Worm (Caenorhabditis elegans) whole organism, L3 larva: ENCODE data around the gene srh-83.

ENCODE experiments used
- aly-2 ChIP-seq: fragments of 150-350 bp; optimal IDR thresholded peaks from 2 replicates; lab custom pipeline; 2014; ENCODE audit warnings: missing biosample characterization, missing genetic modification characterization
- ama-1 ChIP-seq: fragments of 150-350 bp; optimal IDR thresholded peaks from 2 replicates; lab custom pipeline; 2018
- ceh-82 ChIP-seq: fragments of 150-350 bp; optimal IDR thresholded peaks from 2 replicates; lab custom pipeline; 2014; ENCODE audit warnings: missing biosample characterization, missing genetic modification characterization
- daf-12 ChIP-seq: fragments of 150-350 bp; optimal IDR thresholded peaks from 2 replicates; lab custom pipeline; 2014; ENCODE audit warnings: missing biosample characterization, missing genetic modification reagents, missing genetic modification characterization
- elt-1 ChIP-seq: fragments of 150-350 bp; optimal IDR thresholded peaks from 2 replicates; lab custom pipeline; 2014; ENCODE audit warnings: missing biosample characterization, missing genetic modification characterization
- elt-3 ChIP-seq, 3 experiments: fragments of 150-350 bp in 1 of 3; sonication (generic microtip) in 2 of 3; optimal IDR thresholded peaks; 2 replicates in 2 of 3; 4 replicates in 1 of 3; lab custom pipeline; 2014 to 2017; ENCODE audit warnings: missing biosample characterization in 3 of 3, missing genetic modification characterization in 3 of 3
- lsy-12 ChIP-seq: sonication (generic microtip); optimal IDR thresholded peaks from 2 replicates; lab custom pipeline; 2016; ENCODE audit warnings: mild to moderate bottlenecking, missing genetic modification characterization, missing compliant biosample characterization
- nhr-76 ChIP-seq: fragments of 150-350 bp; sonication (generic microtip); optimal IDR thresholded peaks from 5 replicates; lab custom pipeline; 2014; ENCODE audit warnings: missing biosample characterization, missing genetic modification characterization
- pha-4 ChIP-seq: fragments of 150-350 bp; optimal IDR thresholded peaks from 2 replicates; lab custom pipeline; 2014; ENCODE audit warnings: missing biosample characterization, missing genetic modification reagents, missing genetic modification characterization
- snpc-4 ChIP-seq: fragments of 150-350 bp; optimal IDR thresholded peaks from 2 replicates; lab custom pipeline; 2014; ENCODE audit warnings: missing biosample characterization, missing genetic modification characterization
- zag-1 ChIP-seq: fragments of 150-350 bp; optimal IDR thresholded peaks from 2 replicates; lab custom pipeline; 2014; ENCODE audit warnings: missing biosample characterization, missing genetic modification characterization

ce11 chrV:7163477-7164114, 714 bp upstream of the srh-83 start, which contains the start of gene ugt-41:
- TF ChIP-seq lsy-12 (tag; lab: Kevin White, UChicago) (no peak), pha-4 (tag; lab: Kevin White, UChicago) (no peak), ama-1 (lab: Kevin White, UChicago) (no peak), nhr-76 (tag; lab: Kevin White, UChicago) (no peak), aly-2 (tag; lab: Kevin White, UChicago) (no peak), ceh-82 (tag; lab: Kevin White, UChicago) (no peak), snpc-4 (tag; lab: Kevin White, UChicago) (no peak), zag-1 (tag; lab: Kevin White, UChicago) (no peak), elt-3 (tag; optimal IDR thresholded peaks at IDR 0.05; lab: Kevin White, UChicago) (no peak), daf-12 (tag; lab: Kevin White, UChicago) (no peak), elt-1 (tag; lab: Kevin White, UChicago) (no peak)
